Fruit fly (Drosophila melanogaster): ENCODE results near the gene CG31106.

CG31106 gene

DNA sequence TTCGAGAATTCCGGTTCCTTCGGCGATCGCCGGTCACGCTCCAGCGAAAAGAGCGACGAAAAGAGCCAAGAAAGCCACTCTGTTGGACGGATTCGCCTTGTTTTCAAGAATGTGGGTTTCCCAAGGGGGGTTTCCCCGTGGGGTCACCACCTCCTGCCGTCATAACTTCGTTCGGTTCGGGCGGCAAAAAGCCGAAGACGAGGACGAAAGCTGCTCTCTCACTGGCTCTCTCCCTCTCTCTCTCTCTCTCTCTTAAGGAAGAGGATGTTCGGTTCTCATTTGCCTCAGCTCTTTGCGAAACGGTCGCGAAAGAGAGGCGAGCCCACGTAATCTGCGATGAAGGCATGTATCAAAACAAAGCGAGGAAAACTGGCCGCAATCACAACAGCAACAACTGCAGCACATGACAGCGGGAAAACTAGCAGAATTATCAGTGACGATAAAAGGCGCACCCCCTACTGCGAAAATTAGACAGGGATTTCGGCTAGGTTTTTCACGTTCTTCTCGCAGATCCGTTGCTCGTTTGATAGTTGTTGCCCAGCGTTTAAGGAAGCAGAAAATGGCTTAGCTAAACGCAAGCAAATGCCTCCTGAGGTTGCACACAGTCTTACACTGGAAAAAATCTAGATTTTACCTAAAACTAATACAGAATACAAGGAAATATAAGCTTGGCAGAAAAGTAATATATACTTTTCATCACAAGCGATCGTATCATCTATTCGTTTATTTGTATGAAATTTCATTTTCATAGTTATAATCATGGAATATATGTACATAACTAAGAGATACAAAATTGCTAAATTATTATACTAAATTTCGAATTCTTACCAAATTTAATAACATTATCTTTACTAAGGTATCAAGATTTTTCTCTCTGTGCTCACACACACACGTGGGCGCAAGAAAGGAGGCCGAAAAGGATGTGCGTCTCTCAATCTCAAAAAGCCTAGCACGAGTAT lies 32.3 kb upstream of the CG31106 start, which contains the start of gene dan (continued):
- TF ChIP-seq grau (tag; optimal IDR thresholded peaks at IDR 0.05) (peak; percentile 68), Hr3 (GFP tag; optimal IDR thresholded peaks at IDR 0.05) (peak; percentile 48), ftz-f1 (GFP tag; optimal IDR thresholded peaks at IDR 0.05) (no peak), sc (optimal IDR thresholded peaks at IDR 0.05) (no peak), sc (GFP tag; optimal IDR thresholded peaks at IDR 0.05) (no peak), CG3065 (GFP tag; optimal IDR thresholded peaks at IDR 0.05) (no peak), jumu (GFP tag; optimal IDR thresholded peaks at IDR 0.05) (no peak), CG1602 (GFP tag; optimal IDR thresholded peaks at IDR 0.05) (peak; percentile 6), CkIIα-i1 (GFP tag; IDR thresholded peaks at IDR 0.05) (no peak), CG2116 (GFP tag; optimal IDR thresholded peaks at IDR 0.05) (no peak), CG6765 (GFP tag; optimal IDR thresholded peaks at IDR 0.05) (no peak), inv (GFP tag; IDR thresholded peaks at IDR 0.05; ENCODE audit: partially characterized antibody) (no peak), CG7786 (GFP tag; optimal IDR thresholded peaks at IDR 0.05) (no peak), D19A (tag; optimal IDR thresholded peaks at IDR 0.05) (peak; percentile 39), chif (GFP tag; optimal IDR thresholded peaks at IDR 0.05) (no peak), HLH4C (GFP tag; IDR thresholded peaks at IDR 0.05; ENCODE audit: partially characterized antibody) (no peak), dmrt11E (tag; optimal IDR thresholded peaks at IDR 0.05) (peak; percentile 75), CG8290 (GFP tag; optimal IDR thresholded peaks at IDR 0.05) (no peak), CG8290 (tag; optimal IDR thresholded peaks at IDR 0.05) (no peak), ATbp (GFP tag; optimal IDR thresholded peaks at IDR 0.05) (peak; percentile 12), bbx (GFP tag; IDR thresholded peaks at IDR 0.05; ENCODE audit: partially characterized antibody) (no peak), bcd (GFP tag; optimal IDR thresholded peaks at IDR 0.05) (peak; percentile 40), Doc2 (GFP tag; IDR thresholded peaks at IDR 0.05) (no peak), en (GFP tag; optimal IDR thresholded peaks at IDR 0.05) (no peak), Pdp1 (GFP tag; optimal IDR thresholded peaks at IDR 0.05) (peak in 1 of 2 experiments; percentile 5), TFAM (GFP tag; optimal IDR thresholded peaks at IDR 0.05) (no peak), CG7839 (tag; optimal IDR thresholded peaks at IDR 0.05) (peak; percentile 71), CG33213 (GFP tag; optimal IDR thresholded peaks at IDR 0.05) (no peak), jing (GFP tag; optimal IDR thresholded peaks at IDR 0.05) (no peak), CG13287 (GFP tag; IDR thresholded peaks at IDR 0.05; ENCODE audit: partially characterized antibody) (no peak), sna (GFP tag; IDR thresholded peaks at IDR 0.05; ENCODE audit: partially characterized antibody) (no peak), CG13624 (GFP tag; optimal IDR thresholded peaks at IDR 0.05) (no peak), CG16813 (GFP tag; IDR thresholded peaks at IDR 0.05; ENCODE audit: partially characterized antibody) (no peak), CG10462 (GFP tag; optimal IDR thresholded peaks at IDR 0.05) (peak; percentile 21), corto (GFP tag; optimal IDR thresholded peaks at IDR 0.05) (no peak), Abd-B (GFP tag; optimal IDR thresholded peaks at IDR 0.05) (peak; percentile 8), CG2712 (tag; optimal IDR thresholded peaks at IDR 0.05) (peak; percentile 66), CG31365 (tag; optimal IDR thresholded peaks at IDR 0.05) (no peak), sens (GFP tag) (peak; percentile 83), lov (optimal IDR thresholded peaks at IDR 0.05) (no peak), lov (GFP tag; IDR thresholded peaks at IDR 0.05) (no peak), CG11456 (GFP tag; IDR thresholded peaks at IDR 0.05) (no peak), esg (GFP tag; conservative IDR thresholded peaks at IDR 0.05) (0 out of 2 replicates have a peak, but pooled peaks have one; percentile 26), CG15514 (GFP tag; optimal IDR thresholded peaks at IDR 0.05) (no peak), ab (GFP tag; optimal IDR thresholded peaks at IDR 0.05) (no peak), zf30C (GFP tag; optimal IDR thresholded peaks at IDR 0.05) (peak; percentile 86), gsb-n (tag; optimal IDR thresholded peaks at IDR 0.05) (peak; percentile 43), lola (GFP tag; optimal IDR thresholded peaks at IDR 0.05) (peak in 1 of 3 experiments; percentile 73), lmd (GFP tag; IDR thresholded peaks at IDR 0.05) (peak; percentile 32; the same call in 1 of the 2 replicates)

All from whole organism, embryonic.